Worm (Caenorhabditis elegans): ENCODE data around the gene Y51H7BR.7.

DNA sequence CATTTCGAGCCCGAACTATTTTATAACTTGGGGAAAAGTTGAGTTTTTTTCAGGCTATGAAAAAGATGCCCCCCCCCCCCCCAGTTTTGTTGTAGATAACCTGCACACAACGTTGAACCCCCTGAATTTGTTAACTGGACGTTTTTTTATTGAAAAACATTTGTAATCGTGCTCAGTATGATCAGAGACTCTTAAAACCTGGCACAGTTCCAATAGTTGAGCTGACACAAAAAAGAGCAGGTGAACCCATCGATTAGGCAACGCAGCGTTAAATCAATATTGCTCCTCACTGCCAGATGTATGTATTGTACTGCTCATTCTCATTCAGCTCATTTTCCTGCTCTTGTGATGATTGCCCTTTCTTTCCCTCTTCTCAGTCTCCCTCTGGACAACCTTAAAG lies 20.2 kb upstream of the Y51H7BR.7 start, which contains the start of gene K05F6.12:
- TF ChIP-seq ceh-9 (tag; optimal IDR thresholded peaks at IDR 0.05) (no peak), elt-3 (tag; optimal IDR thresholded peaks at IDR 0.05) (no peak), unc-62 (GFP tag; optimal IDR thresholded peaks at IDR 0.05) (no peak)

Data from whole organism, L3 larva.